Fruit fly (Drosophila melanogaster): ENCODE data around the gene CG32188.

DNA sequence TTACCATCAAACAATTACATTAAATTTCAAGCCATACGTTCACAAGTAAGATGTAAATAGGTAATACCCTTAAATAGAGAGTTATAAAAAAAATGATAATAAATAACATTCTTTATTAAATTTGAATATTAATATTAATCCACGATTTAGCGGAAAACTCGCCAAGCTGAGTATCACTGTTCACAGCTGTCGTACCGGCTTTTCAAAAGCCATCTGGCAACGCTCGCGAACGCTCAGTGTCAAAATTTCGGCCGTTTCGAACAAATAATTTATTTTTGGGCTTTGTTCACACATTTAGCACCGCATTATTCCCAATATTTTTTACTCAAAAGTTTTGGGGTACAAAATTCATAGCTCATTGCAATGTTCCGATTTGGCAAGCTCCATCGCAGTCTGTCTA lies 16.1 kb upstream of the CG32188 start, which contains the start of gene TrpRS-m:
- no peak for TF ChIP-seq CG10348 (GFP tag; IDR thresholded peaks at IDR 0.05)
- no peak for TF ChIP-seq CG14655 (GFP tag; optimal IDR thresholded peaks at IDR 0.05)

Measured in whole organism, pupa.